Worm (Caenorhabditis elegans): ENCODE data around the gene elks-1.

- TF ChIP-seq nhr-10 (tag; optimal IDR thresholded peaks at IDR 0.05) = no peak
- no peak for TF ChIP-seq unc-39 (tag; optimal IDR thresholded peaks at IDR 0.05)
- TF ChIP-seq ceh-28 (tag; optimal IDR thresholded peaks at IDR 0.05) = peak; percentile 8
- TF ChIP-seq mxl-2 (GFP tag; conservative IDR thresholded peaks at IDR 0.05) = no peak
- no peak for TF ChIP-seq ceh-82 (tag; optimal IDR thresholded peaks at IDR 0.05)
- no peak for TF ChIP-seq jun-1 (tag; optimal IDR thresholded peaks at IDR 0.05)
- TF ChIP-seq lin-39 (tag; optimal IDR thresholded peaks at IDR 0.05) = no peak
- no peak for TF ChIP-seq fos-1 (tag; optimal IDR thresholded peaks at IDR 0.05)
- TF ChIP-seq pqm-1 (tag; optimal IDR thresholded peaks at IDR 0.05) = no peak
- no peak for TF ChIP-seq snpc-4 (tag; optimal IDR thresholded peaks at IDR 0.05)
- no peak for TF ChIP-seq fkh-10 (GFP tag; optimal IDR thresholded peaks at IDR 0.05)
- TF ChIP-seq daf-12 (tag; optimal IDR thresholded peaks at IDR 0.05) = no peak
- TF ChIP-seq ama-1 (optimal IDR thresholded peaks at IDR 0.05) = no peak
Measured at ce11 chrIV:3338176-3338575, 11.7 kb downstream of the elks-1 start.

All from whole organism, L4 larva.